Worm (Caenorhabditis elegans) whole organism, early embryonic: ENCODE results near the gene F39G3.4.

Source experiments
- ceh-36 ChIP-seq: sonication (generic microtip); optimal IDR thresholded peaks from 2 replicates; lab custom pipeline; 2016; ENCODE audit warnings: missing genetic modification characterization, inconsistent platforms, missing compliant biosample characterization
- flt-1 ChIP-seq: fragments of 200-800 bp; sonication (Bioruptor generic); IDR thresholded peaks from 2 replicates; pipeline ENCODE4 v1.3.6; 2022; ENCODE audit warnings: missing genetic modification characterization, missing compliant biosample characterization
- hnd-1 ChIP-seq: sonication (generic microtip); optimal IDR thresholded peaks from 2 replicates; lab custom pipeline; 2016; ENCODE audit warnings: missing genetic modification characterization, missing compliant biosample characterization
- scrt-1 ChIP-seq: fragments of 200-800 bp; sonication (Bioruptor generic); IDR thresholded peaks from 2 replicates; pipeline ENCODE4 v1.3.6; 2022; ENCODE audit warnings: missing genetic modification characterization, missing compliant biosample characterization

DNA sequence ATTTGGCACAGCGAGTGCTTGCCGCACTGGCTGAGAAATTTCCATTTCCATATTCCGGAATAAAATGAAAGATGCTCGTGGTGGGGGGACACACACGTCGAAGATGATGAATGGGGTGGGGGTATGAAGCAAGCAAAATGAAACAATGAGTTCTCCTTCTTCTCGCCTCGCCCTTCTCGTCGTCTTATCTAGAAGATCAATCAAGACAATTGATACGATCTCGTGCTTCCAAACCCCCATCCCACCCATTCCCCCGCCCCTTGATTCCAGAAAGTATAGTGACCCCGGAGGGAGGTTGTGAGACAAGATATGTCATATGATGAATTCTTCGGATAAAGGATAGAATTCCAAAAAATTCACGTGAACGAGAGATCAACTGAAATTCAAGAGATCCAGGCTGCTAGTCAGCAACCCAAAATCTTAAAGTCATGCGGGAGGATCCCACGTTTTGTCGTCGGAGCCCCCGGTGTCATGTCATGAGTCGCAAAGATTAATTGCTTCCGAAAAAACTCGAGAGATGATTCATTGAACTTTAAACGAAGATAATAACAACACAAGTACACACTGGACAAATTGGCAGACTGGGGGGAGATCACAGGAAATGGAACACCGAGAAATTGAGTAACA is 30.0 kb upstream of the F39G3.4 start:
- TF ChIP-seq ceh-36 (tag; lab: Kevin White, UChicago) (no peak), flt-1 (GFP tag; lab: Robert Waterston, UW) (no peak), scrt-1 (GFP tag; lab: Robert Waterston, UW) (no peak), hnd-1 (tag; lab: Kevin White, UChicago) (no peak)
